Worm (Caenorhabditis elegans): ENCODE results near the gene sod-5.

DNA sequence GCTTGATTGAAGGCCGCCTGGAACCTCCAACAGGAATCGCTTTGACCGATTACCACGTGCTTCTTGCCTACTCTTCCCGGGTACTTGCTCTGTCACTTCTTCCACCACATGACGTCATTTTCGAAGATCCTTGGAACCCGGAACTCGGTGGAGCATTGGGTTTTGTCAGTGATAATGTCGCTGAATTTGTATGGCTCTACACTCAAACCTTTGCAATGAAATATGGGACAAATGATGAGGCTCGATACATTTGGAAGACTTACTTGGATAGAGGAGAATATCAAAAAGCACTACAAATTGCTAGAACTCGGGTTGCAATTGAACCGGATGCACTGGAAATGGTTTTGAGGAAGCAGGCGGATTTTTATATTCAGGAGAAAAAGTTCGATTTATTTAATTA is 45.4 kb downstream of the sod-5 start:
- TF ChIP-seq him-1 (tag; optimal IDR thresholded peaks at IDR 0.05) (no peak), dao-5 (tag; optimal IDR thresholded peaks at IDR 0.05) (no peak), W03F9.2 (tag; optimal IDR thresholded peaks at IDR 0.05) (no peak)

All from whole organism, L4/young adult.